Fruit fly (Drosophila melanogaster) whole organism, pupa: Measurements from ENCODE around the gene Cby.
A peak's percentile ranks its signal among the peaks of the same experiment; 100 is the strongest.

Source experiments
- CG10348 ChIP-seq: fragments of 200-800 bp; sonication (Bioruptor generic); IDR thresholded peaks from 2 replicates; pipeline ENCODE4 v1.3.6; 2022; ENCODE audit warnings: missing biosample characterization, missing genetic modification characterization
- CG12605 ChIP-seq: fragments of 200-800 bp; sonication (Bioruptor generic); IDR thresholded peaks from 2 replicates; pipeline ENCODE4 v1.3.6; 2022; ENCODE audit warnings: missing biosample characterization, missing genetic modification characterization
- CG13204 ChIP-seq: fragments of 200-800 bp; sonication (Bioruptor generic); optimal IDR thresholded peaks from 2 replicates; lab custom pipeline; 2018; ENCODE audit warnings: missing biosample characterization, mild to moderate bottlenecking, missing genetic modification characterization, moderate library complexity
- CG14655 ChIP-seq: fragments of 200-800 bp; sonication (Bioruptor generic); optimal IDR thresholded peaks from 3 replicates; lab custom pipeline; 2017; ENCODE audit warnings: mild to moderate bottlenecking, missing biosample characterization, missing genetic modification reagents, missing genetic modification characterization
- CG15710 ChIP-seq: fragments of 200-800 bp; sonication (Bioruptor generic); optimal IDR thresholded peaks from 2 replicates; lab custom pipeline; 2018; ENCODE audit warnings: missing biosample characterization, mild to moderate bottlenecking, missing genetic modification characterization, moderate library complexity
- CG17806 ChIP-seq: fragments of 200-800 bp; sonication (Bioruptor generic); optimal IDR thresholded peaks from 2 replicates; lab custom pipeline; 2018; ENCODE audit warnings: missing biosample characterization, mild to moderate bottlenecking, missing genetic modification characterization, moderate library complexity
- CG32121 ChIP-seq: fragments of 200-800 bp; sonication (Bioruptor generic); IDR thresholded peaks from 2 replicates; pipeline ENCODE4 v1.3.6; 2022; ENCODE audit warnings: missing biosample characterization, missing genetic modification characterization
- CG34367 ChIP-seq: fragments of 200-800 bp; sonication (Bioruptor generic); optimal IDR thresholded peaks from 2 replicates; lab custom pipeline; 2018; ENCODE audit warnings: missing biosample characterization, mild to moderate bottlenecking, missing genetic modification characterization
- CG4496 ChIP-seq: fragments of 200-800 bp; sonication (Bioruptor generic); IDR thresholded peaks from 3 replicates; pipeline ENCODE4 v1.3.6; 2022; ENCODE audit warnings: missing biosample characterization, missing genetic modification characterization
- CG8159 ChIP-seq: fragments of 200-800 bp; sonication (Bioruptor generic); optimal IDR thresholded peaks from 3 replicates; lab custom pipeline; 2018; ENCODE audit warnings: missing biosample characterization, mild to moderate bottlenecking, missing genetic modification characterization, moderate library complexity
- CG8301 ChIP-seq: fragments of 200-800 bp; sonication (Bioruptor generic); optimal IDR thresholded peaks from 2 replicates; lab custom pipeline; 2018; ENCODE audit warnings: missing biosample characterization, mild to moderate bottlenecking, missing genetic modification characterization
- CG9948 ChIP-seq: fragments of 200-800 bp; sonication (Bioruptor generic); optimal IDR thresholded peaks from 2 replicates; lab custom pipeline; 2018; ENCODE audit warnings: missing biosample characterization, mild to moderate bottlenecking, missing genetic modification characterization, moderate library complexity
- D1 ChIP-seq: fragments of 200-800 bp; sonication (Bioruptor generic); optimal IDR thresholded peaks from 2 replicates; lab custom pipeline; 2018; ENCODE audit warnings: missing biosample characterization, mild to moderate bottlenecking, missing genetic modification characterization, moderate library complexity
- EcR ChIP-seq: fragments of 200-800 bp; sonication (Bioruptor generic); optimal IDR thresholded peaks from 3 replicates; lab custom pipeline; 2019; ENCODE audit warnings: missing biosample characterization, missing genetic modification characterization, mild to moderate bottlenecking, moderate library complexity, missing genetic modification reagents
- Ets98B ChIP-seq: fragments of 200-800 bp; sonication (Bioruptor generic); IDR thresholded peaks from 2 replicates; pipeline ENCODE4 v1.3.6; 2022; ENCODE audit warnings: missing biosample characterization, missing genetic modification characterization
- Pif1A ChIP-seq: fragments of 200-800 bp; sonication (Bioruptor generic); optimal IDR thresholded peaks from 3 replicates; lab custom pipeline; 2016; ENCODE audit warnings: missing biosample characterization, missing genetic modification characterization
- Pif1B ChIP-seq: fragments of 200-800 bp; sonication (Bioruptor generic); optimal IDR thresholded peaks from 3 replicates; lab custom pipeline; 2016; ENCODE audit warnings: missing biosample characterization, missing genetic modification characterization
- Snoo ChIP-seq: fragments of 200-800 bp; sonication (Bioruptor generic); optimal IDR thresholded peaks from 3 replicates; lab custom pipeline; 2017; ENCODE audit warnings: missing biosample characterization, mild to moderate bottlenecking, missing genetic modification characterization, inconsistent platforms
- fd96Ca ChIP-seq: fragments of 200-800 bp; sonication (Bioruptor generic); IDR thresholded peaks from 3 replicates; pipeline ENCODE4 v1.3.6; 2022; ENCODE audit warnings: missing biosample characterization, missing genetic modification characterization
- gl ChIP-seq: fragments of 200-800 bp; sonication (Bioruptor generic); optimal IDR thresholded peaks from 2 replicates; lab custom pipeline; 2018; ENCODE audit warnings: missing biosample characterization, mild to moderate bottlenecking, missing genetic modification characterization
- rn ChIP-seq: fragments of 200-800 bp; sonication (Bioruptor generic); IDR thresholded peaks from 2 replicates; pipeline ENCODE4 v1.3.6; 2022; ENCODE audit warnings: missing biosample characterization, missing genetic modification characterization

The Cby gene

dm6 chr3R:21897565-21897964 lies 29.8 kb downstream of the Cby start:
- peak; percentile 94 for TF ChIP-seq CG13204 (GFP tag; lab: Kevin White, UChicago)
- peak; percentile 89 for TF ChIP-seq D1 (tag; lab: Kevin White, UChicago)
- peak; percentile 94 for TF ChIP-seq gl (tag; lab: Kevin White, UChicago)
- TF ChIP-seq CG34367 (tag; lab: Kevin White, UChicago), result peak; percentile 95
- TF ChIP-seq CG15710, result peak; percentile 96
- peak; percentile 97 for TF ChIP-seq Pif1A (GFP tag; lab: Kevin White, UChicago)
- peak; percentile 98 for TF ChIP-seq CG4496
- peak; percentile 97 for TF ChIP-seq Ets98B
- peak; percentile 47 for TF ChIP-seq EcR (GFP tag; lab: Kevin White, UChicago)
- peak; percentile 96 for TF ChIP-seq CG8301
- TF ChIP-seq CG12605, result peak; percentile 96
- peak; percentile 88 for TF ChIP-seq rn (GFP tag; lab: Robert Waterston, UW)
- peak; percentile 73 for TF ChIP-seq CG10348 (GFP tag; lab: Robert Waterston, UW)
- peak; percentile 96 for TF ChIP-seq Pif1B (GFP tag; lab: Kevin White, UChicago)
- peak; percentile 88 for TF ChIP-seq CG32121
- peak; percentile 96 for TF ChIP-seq CG9948 (tag; lab: Kevin White, UChicago)
- TF ChIP-seq CG14655 (GFP tag; lab: Kevin White, UChicago), result peak; percentile 97
- peak; percentile 95 for TF ChIP-seq CG8159 (tag; lab: Kevin White, UChicago)
- TF ChIP-seq CG17806 (tag; lab: Kevin White, UChicago), result peak; percentile 97
- TF ChIP-seq fd96Ca (GFP tag; lab: Robert Waterston, UW), result peak; percentile 97
- TF ChIP-seq Snoo, result peak; percentile 83

- TF ChIP-seq EcR (GFP tag; lab: Kevin White, UChicago) (peak; percentile 78), Pif1B (GFP tag; lab: Kevin White, UChicago) (no peak)
Observed at dm6 chr3R:21898758-21899157, 31.0 kb downstream of the Cby start.

dm6 chr3R:21899170-21899575 lies 31.4 kb downstream of the Cby start:
- no peak for TF ChIP-seq rn (GFP tag; lab: Robert Waterston, UW)
- peak; percentile 84 for TF ChIP-seq CG17806 (tag; lab: Kevin White, UChicago)
- peak; percentile 42; the same call in 1 of the 2 replicates for TF ChIP-seq CG12605
- TF ChIP-seq CG9948 (tag; lab: Kevin White, UChicago), result peak; percentile 76
- peak; percentile 45; the same call in 1 of the 3 replicates for TF ChIP-seq CG4496
- peak; percentile 28 for TF ChIP-seq CG13204 (GFP tag; lab: Kevin White, UChicago)
- no peak for TF ChIP-seq EcR (GFP tag; lab: Kevin White, UChicago)
- peak; percentile 33; the same call in 1 of the 2 replicates for TF ChIP-seq Ets98B
- TF ChIP-seq CG15710, result peak; percentile 72
- TF ChIP-seq CG34367 (tag; lab: Kevin White, UChicago), result peak; percentile 24
- peak; percentile 51 for TF ChIP-seq Snoo
- no peak for TF ChIP-seq CG32121
- peak; percentile 57 for TF ChIP-seq Pif1A (GFP tag; lab: Kevin White, UChicago)
- peak; percentile 58 for TF ChIP-seq Pif1B (GFP tag; lab: Kevin White, UChicago)
- no peak for TF ChIP-seq fd96Ca (GFP tag; lab: Robert Waterston, UW)
- peak; percentile 53 for TF ChIP-seq gl (tag; lab: Kevin White, UChicago)
- peak; percentile 87 for TF ChIP-seq CG8159 (tag; lab: Kevin White, UChicago)
- TF ChIP-seq D1 (tag; lab: Kevin White, UChicago), result peak; percentile 51
- no peak for TF ChIP-seq CG10348 (GFP tag; lab: Robert Waterston, UW)
- TF ChIP-seq CG8301, result peak; percentile 79
- TF ChIP-seq CG14655 (GFP tag; lab: Kevin White, UChicago), result peak; percentile 89

- TF ChIP-seq CG15710, result peak; percentile 2
- no peak for TF ChIP-seq Pif1B (GFP tag; lab: Kevin White, UChicago)
- no peak for TF ChIP-seq CG13204 (GFP tag; lab: Kevin White, UChicago)
- TF ChIP-seq CG12605, result no peak
- TF ChIP-seq EcR (GFP tag; lab: Kevin White, UChicago), result peak; percentile 90
- peak; percentile 5 for TF ChIP-seq CG14655 (GFP tag; lab: Kevin White, UChicago)
Observed at dm6 chr3R:21904345-21904744, 36.5 kb downstream of the Cby start.

dm6 chr3R:21905615-21906014 lies 37.8 kb downstream of the Cby start:
- TF ChIP-seq Pif1B (GFP tag; lab: Kevin White, UChicago) (peak; percentile 85), EcR (GFP tag; lab: Kevin White, UChicago) (peak; percentile 6), rn (GFP tag; lab: Robert Waterston, UW) (peak; percentile 78), gl (tag; lab: Kevin White, UChicago) (peak; percentile 65), CG8159 (tag; lab: Kevin White, UChicago) (peak; percentile 88), CG9948 (tag; lab: Kevin White, UChicago) (peak; percentile 94), CG17806 (tag; lab: Kevin White, UChicago) (peak; percentile 91), Pif1A (GFP tag; lab: Kevin White, UChicago) (peak; percentile 87), D1 (tag; lab: Kevin White, UChicago) (peak; percentile 84), CG10348 (GFP tag; lab: Robert Waterston, UW) (no peak), fd96Ca (GFP tag; lab: Robert Waterston, UW) (peak; percentile 82; the same call in 2 of the 3 replicates), CG12605 (peak; percentile 83), CG15710 (peak; percentile 89), CG34367 (tag; lab: Kevin White, UChicago) (peak; percentile 87), CG4496 (peak; percentile 91), Snoo (peak; percentile 81), CG8301 (peak; percentile 94), Ets98B (peak; percentile 90), CG14655 (GFP tag; lab: Kevin White, UChicago) (peak; percentile 94), CG13204 (GFP tag; lab: Kevin White, UChicago) (peak; percentile 57), CG32121 (peak; percentile 83)

- TF ChIP-seq CG17806 (tag; lab: Kevin White, UChicago) (peak; percentile 4), Snoo (no peak), CG14655 (GFP tag; lab: Kevin White, UChicago) (peak; percentile 76), EcR (GFP tag; lab: Kevin White, UChicago) (no peak), Ets98B (no peak), D1 (tag; lab: Kevin White, UChicago) (no peak), Pif1B (GFP tag; lab: Kevin White, UChicago) (no peak), CG8159 (tag; lab: Kevin White, UChicago) (no peak), Pif1A (GFP tag; lab: Kevin White, UChicago) (no peak), CG15710 (no peak), CG32121 (no peak), rn (GFP tag; lab: Robert Waterston, UW) (no peak), CG34367 (tag; lab: Kevin White, UChicago) (no peak), CG8301 (peak; percentile 50), CG9948 (tag; lab: Kevin White, UChicago) (peak; percentile 39)
Observed at dm6 chr3R:21906867-21907266, 39.1 kb downstream of the Cby start.
